Fruit fly (Drosophila melanogaster): Measurements from ENCODE around the gene CG17261.

CG17261 gene

DNA sequence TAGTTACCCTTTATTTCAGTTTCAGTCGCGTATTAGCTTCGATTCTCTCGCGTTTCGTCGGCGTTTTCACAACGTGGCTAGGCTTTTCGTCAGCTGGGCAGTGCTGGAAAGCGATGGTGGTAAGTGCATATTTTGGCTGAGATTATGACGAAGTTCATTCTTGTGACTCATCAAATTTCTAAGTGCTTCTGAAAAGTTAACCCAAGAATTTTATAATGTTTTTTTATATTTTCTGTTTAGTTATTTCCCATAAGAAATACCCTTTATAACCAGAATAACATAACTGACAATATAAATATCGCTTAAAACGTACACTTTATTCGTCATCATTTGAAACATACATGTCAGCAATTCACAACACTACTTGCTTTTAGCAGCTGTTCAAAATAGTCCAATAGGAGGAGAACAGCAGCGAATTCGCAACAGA is 5.2 kb upstream of the CG17261 start, which contains the start of the genes CG17260 and SerRS (continued):
- peak; percentile 95 for TF ChIP-seq Xrp1 (GFP tag; IDR thresholded peaks at IDR 0.05)
- no peak for TF ChIP-seq CG7963 (GFP tag; IDR thresholded peaks at IDR 0.05; ENCODE audit: partially characterized antibody)
- peak; percentile 92 for TF ChIP-seq CG8944 (GFP tag; optimal IDR thresholded peaks at IDR 0.05)
- no peak for TF ChIP-seq Tbp (GFP tag; optimal IDR thresholded peaks at IDR 0.05)
- TF ChIP-seq Ravus (GFP tag; IDR thresholded peaks at IDR 0.05), result peak; percentile 78
- TF ChIP-seq CG10209 (GFP tag; optimal IDR thresholded peaks at IDR 0.05), result peak; percentile 91
- TF ChIP-seq pros (GFP tag; optimal IDR thresholded peaks at IDR 0.05), result no peak
- TF ChIP-seq tx (GFP tag; optimal IDR thresholded peaks at IDR 0.05), result peak; percentile 90
- peak; percentile 96 for TF ChIP-seq esg (GFP tag; conservative IDR thresholded peaks at IDR 0.05)
- TF ChIP-seq CG5180 (GFP tag; optimal IDR thresholded peaks at IDR 0.05), result no peak
- peak; percentile 77 for TF ChIP-seq ro (GFP tag; IDR thresholded peaks at IDR 0.05)
- TF ChIP-seq dmrt99B (tag; optimal IDR thresholded peaks at IDR 0.05), result no peak
- TF ChIP-seq scrt (GFP tag; optimal IDR thresholded peaks at IDR 0.05), result peak; percentile 76
- TF ChIP-seq prd (optimal IDR thresholded peaks at IDR 0.05), result no peak
- TF ChIP-seq prd (GFP tag; IDR thresholded peaks at IDR 0.05), result peak; percentile 98
- TF ChIP-seq MESR4 (GFP tag; optimal IDR thresholded peaks at IDR 0.05), result peak; percentile 69
- peak; percentile 86 for TF ChIP-seq da (GFP tag; optimal IDR thresholded peaks at IDR 0.05)
- peak; percentile 72 for TF ChIP-seq CG1529 (GFP tag; optimal IDR thresholded peaks at IDR 0.05)
- TF ChIP-seq Hmr (GFP tag; optimal IDR thresholded peaks at IDR 0.05), result peak; percentile 92
- TF ChIP-seq TFAM (GFP tag; optimal IDR thresholded peaks at IDR 0.05), result peak; percentile 38
- peak; percentile 63; the same call in 1 of the 3 replicates for TF ChIP-seq gce (GFP tag; IDR thresholded peaks at IDR 0.05)
- TF ChIP-seq inv (GFP tag; IDR thresholded peaks at IDR 0.05; ENCODE audit: partially characterized antibody), result peak; percentile 34; the same call in 1 of the 2 replicates
- TF ChIP-seq ATbp (GFP tag; optimal IDR thresholded peaks at IDR 0.05), result peak; percentile 78
- peak; percentile 95 for TF ChIP-seq CoRest (tag; optimal IDR thresholded peaks at IDR 0.05)
- TF ChIP-seq CG3281 (GFP tag; optimal IDR thresholded peaks at IDR 0.05), result peak; percentile 89
- peak; percentile 96 for TF ChIP-seq mam (GFP tag; optimal IDR thresholded peaks at IDR 0.05)
- TF ChIP-seq dati (GFP tag; IDR thresholded peaks at IDR 0.05), result no peak
- TF ChIP-seq gcm (GFP tag; optimal IDR thresholded peaks at IDR 0.05), result peak; percentile 85
- peak; percentile 98 for TF ChIP-seq MBD-R2 (GFP tag; IDR thresholded peaks at IDR 0.05)
- TF ChIP-seq CG8765 (GFP tag; IDR thresholded peaks at IDR 0.05), result peak; percentile 84; the same call in 1 of the 2 replicates
- peak; percentile 86 for TF ChIP-seq ara (GFP tag; IDR thresholded peaks at IDR 0.05)
- peak in 1 of 2 experiments; percentile 28 for TF ChIP-seq Dfd (GFP tag; optimal IDR thresholded peaks at IDR 0.05)
- TF ChIP-seq CG4730 (GFP tag; IDR thresholded peaks at IDR 0.05), result peak; percentile 91
- TF ChIP-seq dpn (GFP tag; optimal IDR thresholded peaks at IDR 0.05), result peak; percentile 95 to 96
- TF ChIP-seq CG18599 (GFP tag; optimal IDR thresholded peaks at IDR 0.05), result peak; percentile 93
- peak; percentile 94 for TF ChIP-seq Chrac-16 (GFP tag; optimal IDR thresholded peaks at IDR 0.05)
- no peak for TF ChIP-seq sc (optimal IDR thresholded peaks at IDR 0.05)
- no peak for TF ChIP-seq sc (GFP tag; optimal IDR thresholded peaks at IDR 0.05)
- no peak for TF ChIP-seq eve (GFP tag; optimal IDR thresholded peaks at IDR 0.05)
- TF ChIP-seq Eip74EF (GFP tag; optimal IDR thresholded peaks at IDR 0.05), result no peak
- peak; percentile 69 for TF ChIP-seq Sin3A (optimal IDR thresholded peaks at IDR 0.05)
- peak; percentile 95 for TF ChIP-seq vvl (GFP tag; IDR thresholded peaks at IDR 0.05)
- TF ChIP-seq HmgD (GFP tag; optimal IDR thresholded peaks at IDR 0.05), result peak; percentile 71
- peak; percentile 94 for TF ChIP-seq CG32532 (GFP tag; IDR thresholded peaks at IDR 0.05)
- TF ChIP-seq Poxn (GFP tag; IDR thresholded peaks at IDR 0.05), result peak; percentile 80
- TF ChIP-seq Hsf (GFP tag; optimal IDR thresholded peaks at IDR 0.05), result peak; percentile 97
- peak; percentile 88 for TF ChIP-seq CG16863 (GFP tag; optimal IDR thresholded peaks at IDR 0.05)
- TF ChIP-seq cato (GFP tag; optimal IDR thresholded peaks at IDR 0.05; ENCODE audit: borderline replicate concordance), result peak; percentile 86
- no peak for TF ChIP-seq Lpt (GFP tag; optimal IDR thresholded peaks at IDR 0.05)
- TF ChIP-seq CG32767 (GFP tag; IDR thresholded peaks at IDR 0.05), result peak; percentile 84; the same call in 1 of the 2 replicates
- TF ChIP-seq ken (GFP tag; IDR thresholded peaks at IDR 0.05), result peak; percentile 94
- peak; percentile 86 for TF ChIP-seq Gsc (GFP tag; IDR thresholded peaks at IDR 0.05)
